Fruit fly (Drosophila melanogaster): Measurements from ENCODE around the gene CG34155.

Gene CG34155

dm6 chr3R:30599404-30599980, 39.5 kb upstream of the CG34155 start (continued):
- TF ChIP-seq CG11560 (tag; IDR thresholded peaks at IDR 0.05) = no peak
- TF ChIP-seq B-H1 (GFP tag; IDR thresholded peaks at IDR 0.05) = no peak
- TF ChIP-seq Sox100B (GFP tag; optimal IDR thresholded peaks at IDR 0.05) = no peak
- TF ChIP-seq Hsf (GFP tag; optimal IDR thresholded peaks at IDR 0.05) = no peak
- TF ChIP-seq CG17568 (GFP tag; optimal IDR thresholded peaks at IDR 0.05) = no peak
- TF ChIP-seq trh (GFP tag; optimal IDR thresholded peaks at IDR 0.05) = no peak
- TF ChIP-seq CG3995 (GFP tag; optimal IDR thresholded peaks at IDR 0.05) = peak; percentile 28
- no peak for TF ChIP-seq Hand (GFP tag; optimal IDR thresholded peaks at IDR 0.05)
- TF ChIP-seq tll (GFP tag; optimal IDR thresholded peaks at IDR 0.05) = no peak
- no peak for TF ChIP-seq wdn (GFP tag; IDR thresholded peaks at IDR 0.05)
- TF ChIP-seq CG2889 (GFP tag; IDR thresholded peaks at IDR 0.05) = no peak
- TF ChIP-seq pnt (GFP tag; optimal IDR thresholded peaks at IDR 0.05) = no peak
- TF ChIP-seq Dbx (GFP tag; IDR thresholded peaks at IDR 0.05) = no peak
- TF ChIP-seq tup (GFP tag; optimal IDR thresholded peaks at IDR 0.05) = no peak
- no peak for TF ChIP-seq CG13296 (GFP tag; optimal IDR thresholded peaks at IDR 0.05)
- no peak for TF ChIP-seq danr (GFP tag; IDR thresholded peaks at IDR 0.05)
- peak; percentile 46; the same call in 1 of the 2 replicates for TF ChIP-seq Bgb (GFP tag; IDR thresholded peaks at IDR 0.05; ENCODE audit: partially characterized antibody)
- peak; percentile 50 for TF ChIP-seq mirr (GFP tag; optimal IDR thresholded peaks at IDR 0.05)
- TF ChIP-seq exex (tag; optimal IDR thresholded peaks at IDR 0.05) = peak; percentile 98
- TF ChIP-seq Hr39 (optimal IDR thresholded peaks at IDR 0.05) = no peak
- TF ChIP-seq chm (GFP tag; IDR thresholded peaks at IDR 0.05) = no peak
- TF ChIP-seq grn (GFP tag; optimal IDR thresholded peaks at IDR 0.05) = peak; percentile 12
- no peak for TF ChIP-seq ro (GFP tag; IDR thresholded peaks at IDR 0.05)
- no peak for TF ChIP-seq CG15601 (tag; optimal IDR thresholded peaks at IDR 0.05)
- TF ChIP-seq Usf (GFP tag; optimal IDR thresholded peaks at IDR 0.05) = no peak
- TF ChIP-seq Taf1 (GFP tag; IDR thresholded peaks at IDR 0.05) = no peak
- TF ChIP-seq otp (GFP tag; IDR thresholded peaks at IDR 0.05) = no peak
- no peak for TF ChIP-seq dmrt11E (tag; optimal IDR thresholded peaks at IDR 0.05)
- TF ChIP-seq Ptx1 (GFP tag; IDR thresholded peaks at IDR 0.05) = no peak
- no peak for TF ChIP-seq hbn (GFP tag; IDR thresholded peaks at IDR 0.05; ENCODE audit: partially characterized antibody)
- TF ChIP-seq wek (GFP tag; optimal IDR thresholded peaks at IDR 0.05) = no peak
- TF ChIP-seq cad (GFP tag; optimal IDR thresholded peaks at IDR 0.05) = no peak
- no peak for TF ChIP-seq zf30C (GFP tag; optimal IDR thresholded peaks at IDR 0.05)
- no peak for TF ChIP-seq CG33557 (GFP tag; optimal IDR thresholded peaks at IDR 0.05)
- TF ChIP-seq CG3726 (GFP tag; IDR thresholded peaks at IDR 0.05) = no peak
- peak in 1 of 2 experiments; percentile 88 for TF ChIP-seq Pdp1 (GFP tag; optimal IDR thresholded peaks at IDR 0.05)
- TF ChIP-seq dysf (GFP tag; IDR thresholded peaks at IDR 0.05) = no peak
- no peak for TF ChIP-seq ftz-f1 (GFP tag; optimal IDR thresholded peaks at IDR 0.05)
- no peak for TF ChIP-seq CG13894 (tag; optimal IDR thresholded peaks at IDR 0.05)
- no peak for TF ChIP-seq CG32767 (GFP tag; IDR thresholded peaks at IDR 0.05)
- no peak for TF ChIP-seq H2.0 (GFP tag; IDR thresholded peaks at IDR 0.05)
- TF ChIP-seq usp (GFP tag; optimal IDR thresholded peaks at IDR 0.05) = no peak
- TF ChIP-seq CG16779 (GFP tag; IDR thresholded peaks at IDR 0.05) = no peak
- no peak for TF ChIP-seq BEAF-32 (GFP tag; optimal IDR thresholded peaks at IDR 0.05)
- no peak for TF ChIP-seq pros (GFP tag; optimal IDR thresholded peaks at IDR 0.05)
- no peak for TF ChIP-seq dpn (GFP tag; optimal IDR thresholded peaks at IDR 0.05)
- no peak for TF ChIP-seq CG1529 (GFP tag; optimal IDR thresholded peaks at IDR 0.05)
- TF ChIP-seq zfh1 (GFP tag; IDR thresholded peaks at IDR 0.05) = no peak
- TF ChIP-seq dan (GFP tag; IDR thresholded peaks at IDR 0.05) = no peak
- no peak for TF ChIP-seq stc (GFP tag; IDR thresholded peaks at IDR 0.05)
- no peak for TF ChIP-seq NC2α (GFP tag; optimal IDR thresholded peaks at IDR 0.05)
- no peak for TF ChIP-seq CG14667 (GFP tag; IDR thresholded peaks at IDR 0.05)

Measured in whole organism, embryonic.